Worm (Caenorhabditis elegans): Measurements from ENCODE around the gene EEED8.18.

EEED8.18 gene

ce11 chrII:5416204-5416764 is 3.9 kb upstream of the EEED8.18 start, which contains the start of gene EEED8.2:
Gene EEED8.2 (plus strand): TSS chrII:5416714.
- TF ChIP-seq aly-2 (tag; optimal IDR thresholded peaks at IDR 0.05) (no peak), pha-4 (tag; optimal IDR thresholded peaks at IDR 0.05) (peak; percentile 26), egl-5 (tag; optimal IDR thresholded peaks at IDR 0.05) (no peak), snpc-4 (tag; optimal IDR thresholded peaks at IDR 0.05) (no peak)

DNA sequence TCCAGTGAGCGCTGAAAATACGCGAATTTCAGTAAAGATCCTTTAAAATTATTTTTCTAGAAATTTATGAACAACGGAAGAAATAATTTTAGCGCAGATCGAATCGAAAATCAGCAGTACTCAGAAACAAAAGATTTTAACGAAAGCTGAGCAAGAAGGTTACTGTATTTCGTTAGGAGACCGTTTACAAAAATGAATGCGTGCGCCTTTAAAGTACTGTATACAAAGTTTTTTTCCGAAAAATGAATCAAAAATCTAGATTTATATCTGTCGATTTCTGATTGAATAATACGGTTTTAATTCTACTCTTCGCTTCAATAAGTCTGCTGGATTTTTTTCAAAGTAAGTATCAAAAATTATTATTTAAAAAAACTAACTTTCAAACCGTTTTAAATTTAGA is 1.6 kb upstream of the EEED8.18 start, which contains the start of the genes EEED8.14 and EEED8.3:
TSS of gene EEED8.14 (minus strand) at position 13 of the 400 bp plus-strand sequence.
TSS of gene EEED8.3 (plus strand) at position 237 of the 400 bp plus-strand sequence.
- no peak for TF ChIP-seq nhr-67 (tag; optimal IDR thresholded peaks at IDR 0.05)
- no peak for TF ChIP-seq nfya-1 (tag; optimal IDR thresholded peaks at IDR 0.05; ENCODE audit: insufficient read depth)
- no peak for TF ChIP-seq pha-4 (tag; optimal IDR thresholded peaks at IDR 0.05)
- no peak for TF ChIP-seq ceh-16 (tag; optimal IDR thresholded peaks at IDR 0.05)
- TF ChIP-seq tbx-2 (tag; optimal IDR thresholded peaks at IDR 0.05): no peak
- TF ChIP-seq elt-1 (tag; optimal IDR thresholded peaks at IDR 0.05): no peak

ce11 chrII:5408924-5409323 is 3.5 kb downstream of the EEED8.18 start, which contains the start of the genes EEED8.12 and EEED8.4:
Gene EEED8.12 (minus strand): TSS chrII:5409024.
Gene EEED8.4 (plus strand): TSS chrII:5409319.
- no peak for TF ChIP-seq pqm-1 (tag; optimal IDR thresholded peaks at IDR 0.05)
- TF ChIP-seq elt-2 (tag; optimal IDR thresholded peaks at IDR 0.05): no peak
- TF ChIP-seq unc-39 (tag; optimal IDR thresholded peaks at IDR 0.05): no peak
- no peak for TF ChIP-seq mml-1 (tag; optimal IDR thresholded peaks at IDR 0.05)
- no peak for TF ChIP-seq egl-5 (tag; optimal IDR thresholded peaks at IDR 0.05)
- no peak for TF ChIP-seq jun-1 (tag; optimal IDR thresholded peaks at IDR 0.05)
- no peak for TF ChIP-seq sea-2 (GFP tag; optimal IDR thresholded peaks at IDR 0.05)
- TF ChIP-seq fkh-2 (tag; optimal IDR thresholded peaks at IDR 0.05): no peak
- no peak for TF ChIP-seq nhr-28 (tag; optimal IDR thresholded peaks at IDR 0.05)
- no peak for TF ChIP-seq elt-1 (tag; optimal IDR thresholded peaks at IDR 0.05)

DNA sequence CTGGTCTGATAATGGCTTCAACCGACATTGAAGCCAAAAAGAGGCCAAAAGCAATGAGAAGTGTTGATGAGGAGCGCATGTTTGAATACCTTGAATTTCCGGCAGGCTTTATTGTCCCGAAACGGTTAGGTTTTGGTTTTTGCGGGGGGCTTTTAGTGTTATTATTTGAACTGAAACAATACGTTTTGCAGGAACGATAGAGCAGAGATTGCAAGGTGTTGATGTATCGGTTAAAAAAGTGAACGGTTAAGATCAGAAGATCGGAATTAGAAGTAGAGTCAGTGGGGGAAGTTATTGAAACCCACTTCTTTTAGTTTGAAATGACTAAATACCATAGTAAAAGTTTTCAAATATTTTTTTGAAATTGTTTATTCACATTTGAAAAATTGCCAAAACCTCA is 4.9 kb downstream of the EEED8.18 start, which contains the start of gene clec-141:
TSS of gene clec-141 (minus strand) at position 101 of the 400 bp plus-strand sequence.
- TF ChIP-seq ceh-16 (tag; optimal IDR thresholded peaks at IDR 0.05): no peak
- TF ChIP-seq mdl-1 (tag; optimal IDR thresholded peaks at IDR 0.05): no peak
- TF ChIP-seq nhr-23 (tag; optimal IDR thresholded peaks at IDR 0.05): no peak

DNA sequence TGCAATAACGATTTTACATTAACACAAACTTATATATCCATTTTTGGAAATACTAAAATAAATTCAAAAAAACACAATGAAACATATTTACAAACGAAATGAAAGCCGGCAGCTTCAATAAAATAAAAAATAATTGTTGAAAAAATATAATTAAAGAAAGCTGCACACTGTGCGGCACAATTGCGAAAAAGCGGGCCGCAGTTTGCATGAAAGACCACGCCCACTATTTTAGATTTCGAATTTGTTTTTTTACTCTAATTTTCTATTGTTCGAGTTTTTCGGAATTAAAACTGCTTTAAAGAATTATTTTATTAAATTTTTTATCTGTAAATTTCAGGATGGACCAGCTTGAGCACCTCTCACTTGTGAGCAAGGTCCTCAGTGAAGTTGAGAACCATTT is 13.2 kb downstream of the EEED8.18 start, which contains the start of gene mog-5:
TSS of gene mog-5 (plus strand) at position 338 of the 400 bp plus-strand sequence.
- no peak for TF ChIP-seq unc-62 (GFP tag; optimal IDR thresholded peaks at IDR 0.05)
- TF ChIP-seq elt-2 (tag; optimal IDR thresholded peaks at IDR 0.05): peak; percentile 40
- peak; percentile 50 for TF ChIP-seq pha-4 (tag; optimal IDR thresholded peaks at IDR 0.05)
- TF ChIP-seq hmg-11 (tag; optimal IDR thresholded peaks at IDR 0.05): peak; percentile 30

DNA sequence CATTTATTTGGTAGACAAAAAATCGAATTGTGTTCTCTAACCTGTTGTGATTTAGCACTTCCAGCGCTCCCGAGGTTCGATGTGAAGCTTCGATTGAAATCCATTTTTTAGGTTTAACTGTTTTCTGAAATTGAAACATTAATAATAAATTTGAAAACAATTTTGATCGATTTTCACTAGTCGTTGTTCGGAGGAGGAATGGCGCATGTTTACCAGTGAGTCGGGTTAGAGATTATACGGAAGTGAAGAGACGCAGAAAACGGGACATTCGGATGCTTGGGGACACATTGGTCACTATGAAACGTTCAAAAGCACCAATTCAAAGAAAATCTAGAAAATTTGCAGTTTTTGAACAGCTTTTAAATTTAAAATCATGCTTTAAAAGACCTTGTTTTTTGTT is 13.6 kb downstream of the EEED8.18 start, which contains the start of gene fbxl-3:
TSS of gene fbxl-3 (minus strand) at position 124 of the 400 bp plus-strand sequence.
- TF ChIP-seq nfya-1 (tag; optimal IDR thresholded peaks at IDR 0.05; ENCODE audit: insufficient read depth) (no peak), hmg-11 (tag; optimal IDR thresholded peaks at IDR 0.05) (peak; percentile 22)

ce11 chrII:5395594-5395993 is 16.8 kb downstream of the EEED8.18 start, which contains the start of gene pink-1:
Gene pink-1 (minus strand): TSS chrII:5395694.
- TF ChIP-seq ceh-16 (tag; optimal IDR thresholded peaks at IDR 0.05) (no peak), sea-2 (GFP tag; optimal IDR thresholded peaks at IDR 0.05) (no peak), nhr-76 (tag; optimal IDR thresholded peaks at IDR 0.05) (no peak), nhr-23 (tag; optimal IDR thresholded peaks at IDR 0.05) (no peak), snpc-4 (tag; optimal IDR thresholded peaks at IDR 0.05) (no peak), tbx-2 (tag; optimal IDR thresholded peaks at IDR 0.05) (no peak), nfya-1 (tag; optimal IDR thresholded peaks at IDR 0.05; ENCODE audit: insufficient read depth) (no peak), pha-4 (tag; optimal IDR thresholded peaks at IDR 0.05) (no peak), nhr-67 (tag; optimal IDR thresholded peaks at IDR 0.05) (no peak), unc-62 (GFP tag; optimal IDR thresholded peaks at IDR 0.05) (no peak)

- TF ChIP-seq eor-1 (tag; optimal IDR thresholded peaks at IDR 0.05) (no peak), tbx-2 (tag; optimal IDR thresholded peaks at IDR 0.05) (no peak), mml-1 (tag; optimal IDR thresholded peaks at IDR 0.05) (no peak), nhr-28 (tag; optimal IDR thresholded peaks at IDR 0.05) (no peak), sea-2 (GFP tag; optimal IDR thresholded peaks at IDR 0.05) (no peak)
These were observed 19.3 kb downstream of the EEED8.18 start, which contains the start of gene brap-2 for ce11 chrII:5393090-5393489. Gene brap-2 (minus strand): TSS chrII:5393190.
